Worm (Caenorhabditis elegans): ENCODE measurements around the gene C11H1.5.

C11H1.5 gene

ce11 chrX:14297209-14297608, 5.8 kb downstream of the C11H1.5 start (continued):
- TF ChIP-seq mes-4 (tag; optimal IDR thresholded peaks at IDR 0.05) = no peak
- TF ChIP-seq mxl-1 (tag; optimal IDR thresholded peaks at IDR 0.05) = no peak
- TF ChIP-seq hmg-1.2 (GFP tag; IDR thresholded peaks at IDR 0.05) = peak; percentile 88
- TF ChIP-seq sptf-2 (GFP tag; optimal IDR thresholded peaks at IDR 0.05) = no peak
- no peak for TF ChIP-seq tbx-9 (tag; optimal IDR thresholded peaks at IDR 0.05; ENCODE audit: borderline replicate concordance)
- TF ChIP-seq ceh-27 (GFP tag; optimal IDR thresholded peaks at IDR 0.05) = peak; percentile 77
- TF ChIP-seq hlh-26 (GFP tag; conservative IDR thresholded peaks at IDR 0.05) = no peak
- no peak for TF ChIP-seq bed-1 (GFP tag; IDR thresholded peaks at IDR 0.05)
- no peak for TF ChIP-seq let-526 (GFP tag; IDR thresholded peaks at IDR 0.05)
- no peak for TF ChIP-seq hlh-12 (tag; optimal IDR thresholded peaks at IDR 0.05)
- TF ChIP-seq hrde-1 (tag; optimal IDR thresholded peaks at IDR 0.05; ENCODE audit: borderline replicate concordance) = no peak
- TF ChIP-seq ZK185.1 (tag; optimal IDR thresholded peaks at IDR 0.05; ENCODE audit: poor library complexity, severe bottlenecking) = no peak
- no peak for TF ChIP-seq B0261.1 (tag; optimal IDR thresholded peaks at IDR 0.05)
- no peak for TF ChIP-seq snpc-3.4 (tag; optimal IDR thresholded peaks at IDR 0.05)
- peak; percentile 31 for TF ChIP-seq gei-17 (GFP tag; optimal IDR thresholded peaks at IDR 0.05)
- TF ChIP-seq unc-130 (GFP tag; optimal IDR thresholded peaks at IDR 0.05) = no peak
- TF ChIP-seq lir-1 (GFP tag; conservative IDR thresholded peaks at IDR 0.05) = peak; percentile 20; the same call in 1 of the 2 replicates
- TF ChIP-seq unc-62 (GFP tag; optimal IDR thresholded peaks at IDR 0.05) = peak; percentile 26
- TF ChIP-seq akir-1 (GFP tag; optimal IDR thresholded peaks at IDR 0.05) = no peak
- no peak for TF ChIP-seq snpc-1.3 (tag; optimal IDR thresholded peaks at IDR 0.05; ENCODE audit: insufficient read depth)
- TF ChIP-seq nhr-120 (GFP tag; IDR thresholded peaks at IDR 0.05) = no peak
- no peak for TF ChIP-seq Y53F4B.3 (GFP tag; IDR thresholded peaks at IDR 0.05)
- no peak for TF ChIP-seq ztf-6 (GFP tag; IDR thresholded peaks at IDR 0.05)
- no peak for TF ChIP-seq F23B12.7 (tag; optimal IDR thresholded peaks at IDR 0.05; ENCODE audit: insufficient read depth)
- no peak for TF ChIP-seq lsy-27 (tag; optimal IDR thresholded peaks at IDR 0.05; ENCODE audit: borderline replicate concordance, insufficient read depth)
- no peak for TF ChIP-seq C06A6.2 (GFP tag; conservative IDR thresholded peaks at IDR 0.05)
- no peak for TF ChIP-seq athp-1 (tag; optimal IDR thresholded peaks at IDR 0.05)
- TF ChIP-seq egl-44 (GFP tag; IDR thresholded peaks at IDR 0.05) = no peak
- TF ChIP-seq zfh-2 (GFP tag; conservative IDR thresholded peaks at IDR 0.05) = peak; percentile 93
- TF ChIP-seq cebp-2 (GFP tag; IDR thresholded peaks at IDR 0.05) = 0 out of 2 replicates have a peak, but pooled peaks have one; percentile 69
- peak; percentile 36 for TF ChIP-seq madf-10 (tag; optimal IDR thresholded peaks at IDR 0.05)
- no peak for TF ChIP-seq F39B2.1 (GFP tag; IDR thresholded peaks at IDR 0.05)
- TF ChIP-seq Y53G8AR.9 (GFP tag; conservative IDR thresholded peaks at IDR 0.05) = no peak
- no peak for TF ChIP-seq ceh-91 (GFP tag; IDR thresholded peaks at IDR 0.05)
- TF ChIP-seq ztf-22 (GFP tag; optimal IDR thresholded peaks at IDR 0.05) = peak; percentile 5
- peak; percentile 82 for TF ChIP-seq nfyb-1 (GFP tag; IDR thresholded peaks at IDR 0.05)
- TF ChIP-seq Y79H2A.3 (GFP tag; conservative IDR thresholded peaks at IDR 0.05) = no peak
- TF ChIP-seq ztf-3 (GFP tag; optimal IDR thresholded peaks at IDR 0.05) = no peak
- TF ChIP-seq nhr-179 (tag; optimal IDR thresholded peaks at IDR 0.05) = no peak
- peak; percentile 9 to 24 for TF ChIP-seq let-607 (tag; optimal IDR thresholded peaks at IDR 0.05)
- no peak for TF ChIP-seq aptf-3 (GFP tag; IDR thresholded peaks at IDR 0.05)
- TF ChIP-seq nfya-1 (tag; optimal IDR thresholded peaks at IDR 0.05; ENCODE audit: borderline replicate concordance, insufficient read depth) = no peak
- TF ChIP-seq nhr-90 (tag; optimal IDR thresholded peaks at IDR 0.05) = no peak
- TF ChIP-seq aptf-2 (GFP tag; conservative IDR thresholded peaks at IDR 0.05) = no peak
- no peak for TF ChIP-seq F57A8.1 (GFP tag; optimal IDR thresholded peaks at IDR 0.05)
- no peak; the same call in 1 of the 2 replicates for TF ChIP-seq B0336.3 (GFP tag; IDR thresholded peaks at IDR 0.05)
- no peak for TF ChIP-seq ccch-3 (GFP tag; optimal IDR thresholded peaks at IDR 0.05)
- peak; percentile 75; the same call in 1 of the 2 replicates for TF ChIP-seq dox-1 (GFP tag; IDR thresholded peaks at IDR 0.05)
